Worm (Caenorhabditis elegans): ENCODE results near the gene nhr-179.

DNA sequence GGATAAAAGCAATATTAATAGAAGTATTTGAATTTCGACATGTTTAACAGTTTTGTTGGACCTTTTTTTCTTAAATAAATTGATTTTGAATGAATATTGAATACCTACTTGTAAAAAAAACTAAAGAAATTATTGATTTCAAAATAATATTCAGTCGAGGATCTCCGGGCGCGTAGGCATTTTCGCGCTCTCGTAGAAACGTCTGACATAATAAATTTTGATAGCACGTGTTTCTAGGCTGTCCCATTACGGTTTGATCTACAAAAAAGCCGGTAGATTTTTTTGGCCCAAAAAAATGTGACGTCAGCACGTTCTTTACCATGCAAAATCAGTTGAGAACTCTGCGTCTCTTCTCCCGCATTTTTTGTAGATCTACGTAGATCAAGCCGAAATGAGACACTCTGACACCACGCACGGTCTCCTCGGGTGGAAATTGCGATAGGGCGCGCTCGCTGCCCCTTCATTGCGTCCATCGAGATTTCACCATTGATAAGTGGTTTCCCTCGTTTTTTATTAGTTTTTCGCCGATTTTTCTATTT is 24.0 kb downstream of the nhr-179 start:
- TF ChIP-seq him-1 (tag; optimal IDR thresholded peaks at IDR 0.05) = no peak
- no peak for TF ChIP-seq dpl-1 (GFP tag; optimal IDR thresholded peaks at IDR 0.05)
- TF ChIP-seq lin-35 (GFP tag; optimal IDR thresholded peaks at IDR 0.05) = no peak
- TF ChIP-seq nfya-1 (tag; optimal IDR thresholded peaks at IDR 0.05; ENCODE audit: borderline replicate concordance, insufficient read depth) = no peak
- no peak for TF ChIP-seq B0336.3 (GFP tag; IDR thresholded peaks at IDR 0.05)
- no peak for TF ChIP-seq nhr-120 (GFP tag; IDR thresholded peaks at IDR 0.05)
- TF ChIP-seq snpc-4 (GFP tag; optimal IDR thresholded peaks at IDR 0.05) = no peak
- TF ChIP-seq snpc-4 (tag; optimal IDR thresholded peaks at IDR 0.05) = no peak
- TF ChIP-seq lir-1 (GFP tag; conservative IDR thresholded peaks at IDR 0.05) = no peak
- no peak for TF ChIP-seq nhr-179 (tag; optimal IDR thresholded peaks at IDR 0.05)
- TF ChIP-seq ama-1 (optimal IDR thresholded peaks at IDR 0.05) = no peak
- TF ChIP-seq ama-1 (GFP tag; optimal IDR thresholded peaks at IDR 0.05) = no peak
- TF ChIP-seq hlh-26 (GFP tag; conservative IDR thresholded peaks at IDR 0.05) = no peak

Measured in whole organism, young adult.